Worm (Caenorhabditis elegans) whole organism, young adult: ENCODE data around the gene srd-43.
A peak's percentile ranks its signal among the peaks of the same experiment; 100 is the strongest.

Source experiments
- B0336.3 ChIP-seq: fragments of 200-800 bp; sonication (Bioruptor generic); IDR thresholded peaks from 2 replicates; pipeline ENCODE4 v1.3.6; 2022; ENCODE audit warnings: missing genetic modification characterization, missing compliant biosample characterization
- C06A6.2 ChIP-seq: fragments of 200-800 bp; sonication (Bioruptor generic); conservative IDR thresholded peaks from 2 replicates; pipeline ENCODE4 v1.3.6; 2022; ENCODE audit warnings: missing genetic modification characterization, missing compliant biosample characterization
- D2030.7 ChIP-seq: fragments of 200-800 bp; sonication (Bioruptor generic); IDR thresholded peaks from 2 replicates; pipeline ENCODE4 v1.3.6; 2022; ENCODE audit warnings: missing genetic modification reagents, missing genetic modification characterization, missing compliant biosample characterization
- F23B12.7 ChIP-seq: sonication (generic microtip); optimal IDR thresholded peaks from 2 replicates; lab custom pipeline; 2017; ENCODE audit warnings: missing genetic modification characterization, mild to moderate bottlenecking, missing compliant biosample characterization, antibody characterized with exemption, moderate library complexity; ENCODE audit not compliant: insufficient read depth
- F33H1.4 ChIP-seq: fragments of 200-800 bp; sonication (Bioruptor generic); IDR thresholded peaks from 2 replicates; pipeline ENCODE4 v1.3.6; 2022; ENCODE audit warnings: missing genetic modification reagents, missing genetic modification characterization, missing compliant biosample characterization
- F55B11.4 ChIP-seq: sonication (generic microtip); optimal IDR thresholded peaks from 2 replicates; lab custom pipeline; 2016; ENCODE audit warnings: missing compliant biosample characterization, missing genetic modification characterization, borderline replicate concordance; ENCODE audit not compliant: insufficient read depth
- F57C9.4 ChIP-seq: sonication (generic microtip); optimal IDR thresholded peaks from 2 replicates; lab custom pipeline; 2017; ENCODE audit warnings: mild to moderate bottlenecking, missing genetic modification characterization, missing compliant biosample characterization
- K12H6.12 ChIP-seq: fragments of 200-800 bp; sonication (Bioruptor generic); optimal IDR thresholded peaks from 2 replicates; lab custom pipeline; 2018; ENCODE audit warnings: mild to moderate bottlenecking, missing genetic modification characterization, missing compliant biosample characterization
- Y53G8AR.9 ChIP-seq: fragments of 200-800 bp; sonication (Bioruptor generic); conservative IDR thresholded peaks from 2 replicates; pipeline ENCODE4 v1.3.6; 2022; ENCODE audit warnings: missing genetic modification reagents, missing genetic modification characterization, missing compliant biosample characterization
- Y95B8A.8 ChIP-seq: fragments of 200-800 bp; sonication (Bioruptor generic); IDR thresholded peaks from 2 replicates; pipeline ENCODE4 v1.3.6; 2022; ENCODE audit warnings: missing genetic modification reagents, missing genetic modification characterization, missing compliant biosample characterization
- attf-3 ChIP-seq: fragments of 200-800 bp; sonication (Bioruptor generic); conservative IDR thresholded peaks from 2 replicates; pipeline ENCODE4 v1.3.6; 2022; ENCODE audit warnings: missing genetic modification reagents, missing genetic modification characterization, missing compliant biosample characterization
- attf-6 ChIP-seq: fragments of 200-800 bp; sonication (Bioruptor generic); IDR thresholded peaks from 2 replicates; pipeline ENCODE4 v1.3.6; 2022; ENCODE audit warnings: missing genetic modification reagents, missing genetic modification characterization, missing compliant biosample characterization
- bed-1 ChIP-seq: fragments of 200-800 bp; sonication (Bioruptor generic); IDR thresholded peaks from 2 replicates; pipeline ENCODE4 v1.3.6; 2022; ENCODE audit warnings: missing genetic modification reagents, missing genetic modification characterization, missing compliant biosample characterization
- cebp-1 ChIP-seq, 2 experiments: fragments of 200-800 bp in 1 of 2; sonication (Bioruptor generic) in 1 of 2; sonication (generic microtip) in 1 of 2; IDR thresholded peaks in 1 of 2; optimal IDR thresholded peaks in 1 of 2; 2 replicates each; pipeline versions ENCODE4 v1.3.6 to Lab custom; 2017 to 2022; ENCODE audit warnings: missing compliant biosample characterization in 2 of 2, missing genetic modification characterization in 2 of 2, mild to moderate bottlenecking in 1 of 2, missing genetic modification reagents in 1 of 2, moderate library complexity in 1 of 2
- ceh-58 ChIP-seq: fragments of 200-800 bp; sonication (Bioruptor generic); IDR thresholded peaks from 2 replicates; pipeline ENCODE4 v1.3.6; 2022; ENCODE audit warnings: missing genetic modification characterization, missing compliant biosample characterization
- die-1 ChIP-seq: sonication (generic microtip); optimal IDR thresholded peaks from 2 replicates; lab custom pipeline; 2016; ENCODE audit warnings: missing genotype, mild to moderate bottlenecking, missing genetic modification characterization, missing compliant biosample characterization
- dpl-1 ChIP-seq: fragments of 150-350 bp; optimal IDR thresholded peaks from 2 replicates; lab custom pipeline; 2014; ENCODE audit warnings: missing biosample characterization, missing genetic modification reagents, missing genetic modification characterization
- egl-44 ChIP-seq: fragments of 200-800 bp; sonication (Bioruptor generic); IDR thresholded peaks from 2 replicates; pipeline ENCODE4 v1.3.6; 2022; ENCODE audit warnings: missing genetic modification reagents, missing genetic modification characterization, missing compliant biosample characterization
- ekl-4 ChIP-seq: fragments of 200-800 bp; sonication (Bioruptor generic); IDR thresholded peaks from 2 replicates; pipeline ENCODE4 v1.3.6; 2022; ENCODE audit warnings: missing genetic modification reagents, missing genetic modification characterization, missing compliant biosample characterization
- fkh-3 ChIP-seq: sonication (generic microtip); optimal IDR thresholded peaks from 2 replicates; lab custom pipeline; 2016; ENCODE audit warnings: mild to moderate bottlenecking, missing genetic modification characterization, missing compliant biosample characterization
- him-1 ChIP-seq: sonication (generic microtip); optimal IDR thresholded peaks from 2 replicates; lab custom pipeline; 2016; ENCODE audit warnings: missing genotype, missing genetic modification reagents, missing genetic modification characterization, missing compliant biosample characterization
- hlh-12 ChIP-seq: sonication (generic microtip); optimal IDR thresholded peaks from 2 replicates; lab custom pipeline; 2016; ENCODE audit warnings: missing genetic modification characterization, missing compliant biosample characterization
- hmg-1.2 ChIP-seq: fragments of 200-800 bp; sonication (Bioruptor generic); IDR thresholded peaks from 2 replicates; pipeline ENCODE4 v1.3.6; 2022; ENCODE audit warnings: missing genetic modification reagents, missing genetic modification characterization, missing compliant biosample characterization
- hmg-20 ChIP-seq: fragments of 200-800 bp; sonication (Bioruptor generic); IDR thresholded peaks from 2 replicates; pipeline ENCODE4 v1.3.6; 2022; ENCODE audit warnings: missing genetic modification reagents, missing genetic modification characterization, missing compliant biosample characterization
- hsf-1 ChIP-seq: fragments of 200-800 bp; sonication (Bioruptor generic); IDR thresholded peaks from 2 replicates; pipeline ENCODE4 v1.3.6; 2022; ENCODE audit warnings: missing genetic modification reagents, missing genetic modification characterization, missing compliant biosample characterization
- lag-1 ChIP-seq: fragments of 200-800 bp; sonication (Bioruptor generic); IDR thresholded peaks from 2 replicates; pipeline ENCODE4 v1.3.6; 2022; ENCODE audit warnings: missing genetic modification reagents, missing genetic modification characterization, missing compliant biosample characterization
- lin-40 ChIP-seq: sonication (generic microtip); optimal IDR thresholded peaks from 2 replicates; lab custom pipeline; 2016; ENCODE audit warnings: missing genetic modification characterization, mild to moderate bottlenecking, missing compliant biosample characterization, missing genotype, missing genetic modification reagents
- lin-54 ChIP-seq: fragments of 200-800 bp; sonication (Bioruptor generic); optimal IDR thresholded peaks from 2 replicates; lab custom pipeline; 2018; ENCODE audit warnings: mild to moderate bottlenecking, missing genetic modification characterization, missing compliant biosample characterization
- lsy-27 ChIP-seq: sonication (generic microtip); optimal IDR thresholded peaks from 2 replicates; lab custom pipeline; 2017; ENCODE audit warnings: missing genetic modification characterization, mild to moderate bottlenecking, missing compliant biosample characterization, antibody characterized with exemption, missing genotype, borderline replicate concordance; ENCODE audit not compliant: insufficient read depth
- madf-8 ChIP-seq: fragments of 200-800 bp; sonication (Bioruptor generic); conservative IDR thresholded peaks from 2 replicates; pipeline ENCODE4 v1.3.6; 2022; ENCODE audit warnings: missing genetic modification reagents, missing genetic modification characterization, missing compliant biosample characterization
- mes-4 ChIP-seq: sonication (generic microtip); optimal IDR thresholded peaks from 2 replicates; lab custom pipeline; 2016; ENCODE audit warnings: missing genotype, missing genetic modification characterization, missing compliant biosample characterization
- nhr-179 ChIP-seq: sonication (generic microtip); optimal IDR thresholded peaks from 2 replicates; lab custom pipeline; 2016; ENCODE audit warnings: mild to moderate bottlenecking, missing genetic modification characterization, missing compliant biosample characterization
- nhr-27 ChIP-seq: fragments of 200-800 bp; sonication (Bioruptor generic); optimal IDR thresholded peaks from 2 replicates; lab custom pipeline; 2018; ENCODE audit warnings: mild to moderate bottlenecking, missing genetic modification characterization, moderate library complexity, missing compliant biosample characterization
- pbrm-1 ChIP-seq: fragments of 200-800 bp; sonication (Bioruptor generic); IDR thresholded peaks from 2 replicates; pipeline ENCODE4 v1.3.6; 2022; ENCODE audit warnings: missing genetic modification reagents, missing genetic modification characterization, missing compliant biosample characterization
- rcor-1 ChIP-seq: fragments of 200-800 bp; sonication (Bioruptor generic); IDR thresholded peaks from 2 replicates; pipeline ENCODE4 v1.3.6; 2022; ENCODE audit warnings: missing genetic modification reagents, missing genetic modification characterization, missing compliant biosample characterization
- rpc-1 ChIP-seq, 2 experiments: fragments of 150-350 bp in 1 of 2; sonication (generic microtip) in 1 of 2; optimal IDR thresholded peaks; 2 replicates each; lab custom pipeline; 2014 to 2018; ENCODE audit warnings: missing biosample characterization in 1 of 2, missing genetic modification characterization in 1 of 2, missing genetic modification reagents in 1 of 2, missing genotype in 1 of 2
- sdz-38 ChIP-seq: sonication (generic microtip); optimal IDR thresholded peaks from 2 replicates; lab custom pipeline; 2016; ENCODE audit warnings: missing genotype, missing genetic modification characterization, missing compliant biosample characterization
- snpc-1.1 ChIP-seq: sonication (generic microtip); optimal IDR thresholded peaks from 2 replicates; lab custom pipeline; 2017; ENCODE audit warnings: missing genetic modification characterization, mild to moderate bottlenecking, missing compliant biosample characterization, antibody characterized with exemption, moderate library complexity, missing genotype, missing genetic modification reagents; ENCODE audit not compliant: insufficient read depth
- snpc-1.3 ChIP-seq: sonication (generic microtip); optimal IDR thresholded peaks from 2 replicates; lab custom pipeline; 2017; ENCODE audit warnings: missing genetic modification characterization, mild to moderate bottlenecking, missing compliant biosample characterization, antibody characterized with exemption, moderate library complexity, missing genotype, missing genetic modification reagents; ENCODE audit not compliant: insufficient read depth
- somi-1 ChIP-seq: fragments of 200-800 bp; sonication (Bioruptor generic); optimal IDR thresholded peaks from 2 replicates; lab custom pipeline; 2018; ENCODE audit warnings: mild to moderate bottlenecking, missing genetic modification characterization, missing compliant biosample characterization
- tbp1 ChIP-seq: fragments of 200-800 bp; sonication (Bioruptor generic); optimal IDR thresholded peaks from 2 replicates; lab custom pipeline; 2018; ENCODE audit warnings: mild to moderate bottlenecking, missing genetic modification characterization, missing compliant biosample characterization
- tbx-9 ChIP-seq: sonication (generic microtip); optimal IDR thresholded peaks from 2 replicates; lab custom pipeline; 2016; ENCODE audit warnings: borderline replicate concordance, missing genetic modification characterization, inconsistent platforms, missing compliant biosample characterization
- xnd-1 ChIP-seq: sonication (generic microtip); optimal IDR thresholded peaks from 2 replicates; lab custom pipeline; 2016; ENCODE audit warnings: missing genotype, missing genetic modification reagents, missing genetic modification characterization, missing compliant biosample characterization
- zfh-2 ChIP-seq: fragments of 200-800 bp; sonication (Bioruptor generic); conservative IDR thresholded peaks from 2 replicates; pipeline ENCODE4 v1.3.6; 2022; ENCODE audit warnings: missing genetic modification reagents, missing genetic modification characterization, missing compliant biosample characterization
- zim-3 ChIP-seq: sonication (generic microtip); optimal IDR thresholded peaks from 2 replicates; lab custom pipeline; 2017; ENCODE audit warnings: mild to moderate bottlenecking, missing genetic modification characterization, moderate library complexity, missing compliant biosample characterization
- ztf-22 ChIP-seq: fragments of 200-800 bp; sonication (Bioruptor generic); optimal IDR thresholded peaks from 2 replicates; lab custom pipeline; 2018; ENCODE audit warnings: mild to moderate bottlenecking, missing genetic modification characterization, moderate library complexity, missing compliant biosample characterization
- ztf-6 ChIP-seq: fragments of 200-800 bp; sonication (Bioruptor generic); IDR thresholded peaks from 2 replicates; pipeline ENCODE4 v1.3.6; 2022; ENCODE audit warnings: missing genetic modification reagents, missing genetic modification characterization, missing compliant biosample characterization

The srd-43 gene

DNA sequence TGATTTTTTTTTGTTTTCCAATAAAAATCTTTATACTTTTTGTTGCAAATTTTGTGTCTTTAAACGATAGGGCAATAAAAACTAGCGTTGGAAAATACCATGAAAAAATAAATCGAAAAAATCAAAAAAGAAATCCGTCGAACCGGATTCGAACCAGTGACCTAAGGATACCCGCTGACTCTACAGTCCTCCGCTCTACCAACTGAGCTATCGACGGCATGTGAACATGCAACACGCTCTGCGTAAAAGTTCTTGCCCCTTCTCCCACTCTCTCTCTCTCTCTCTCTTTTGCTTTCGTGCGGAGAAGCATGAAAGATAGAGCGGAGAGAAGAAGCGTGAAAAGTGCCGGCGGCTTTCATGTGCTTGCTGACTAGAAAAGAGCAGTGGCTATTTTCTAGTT, 41.1 kb downstream of the srd-43 start (continued):
- peak; percentile 65 for TF ChIP-seq zim-3 (tag; lab: Kevin White, UChicago)
- TF ChIP-seq tbp1 (GFP tag; lab: Kevin White, UChicago): peak; percentile 97
- TF ChIP-seq bed-1 (GFP tag; lab: Robert Waterston, UW): no peak
- no peak for TF ChIP-seq snpc-1.1 (tag; lab: Kevin White, UChicago)
- peak; percentile 41 for TF ChIP-seq hlh-12 (tag; lab: Kevin White, UChicago)
- peak; percentile 67 for TF ChIP-seq mes-4 (tag; lab: Kevin White, UChicago)
- TF ChIP-seq xnd-1 (tag; lab: Kevin White, UChicago): no peak
- 0 out of 2 replicates have a peak, but pooled peaks have one; percentile 14 for TF ChIP-seq lag-1
- TF ChIP-seq rcor-1 (GFP tag; lab: Robert Waterston, UW): peak; percentile 85
- TF ChIP-seq Y95B8A.8 (GFP tag; lab: Robert Waterston, UW): 0 out of 2 replicates have a peak, but pooled peaks have one; percentile 9
- no peak for TF ChIP-seq sdz-38 (tag; lab: Kevin White, UChicago)
- TF ChIP-seq nhr-27 (tag; lab: Kevin White, UChicago): no peak
- TF ChIP-seq B0336.3 (GFP tag; lab: Robert Waterston, UW): no peak
- TF ChIP-seq madf-8 (GFP tag; lab: Robert Waterston, UW): 0 out of 2 replicates have a peak, but pooled peaks have one; percentile 21
- no peak; the same call in 1 of the 2 replicates for TF ChIP-seq cebp-1 (GFP tag; IDR thresholded peaks at IDR 0.05; lab: Robert Waterston, UW)
- TF ChIP-seq cebp-1 (tag; optimal IDR thresholded peaks at IDR 0.05; lab: Kevin White, UChicago): no peak
- TF ChIP-seq Y53G8AR.9 (GFP tag; lab: Robert Waterston, UW): 0 out of 2 replicates have a peak, but pooled peaks have one; percentile 38
- TF ChIP-seq lin-40 (tag; lab: Kevin White, UChicago): peak; percentile 76
- peak; percentile 72 for TF ChIP-seq F23B12.7
- peak; percentile 55 for TF ChIP-seq somi-1
- TF ChIP-seq zfh-2 (GFP tag; lab: Robert Waterston, UW): no peak
- peak; percentile 54; the same call in 1 of the 2 replicates for TF ChIP-seq attf-3 (GFP tag; lab: Robert Waterston, UW)
- no peak for TF ChIP-seq hsf-1 (GFP tag; lab: Robert Waterston, UW)
- peak; percentile 83 for TF ChIP-seq egl-44 (GFP tag; lab: Robert Waterston, UW)
- TF ChIP-seq C06A6.2 (GFP tag; lab: Robert Waterston, UW): no peak
- TF ChIP-seq ekl-4 (GFP tag; lab: Robert Waterston, UW): peak; percentile 82
- no peak for TF ChIP-seq ztf-6 (GFP tag; lab: Robert Waterston, UW)
- TF ChIP-seq dpl-1: no peak
- TF ChIP-seq ceh-58 (GFP tag; lab: Robert Waterston, UW): no peak
- no peak for TF ChIP-seq F57C9.4 (tag; lab: Kevin White, UChicago)
- TF ChIP-seq F33H1.4: no peak
- no peak for TF ChIP-seq ztf-22 (GFP tag; lab: Kevin White, UChicago)
- no peak for TF ChIP-seq lsy-27 (tag; lab: Kevin White, UChicago)
- no peak for TF ChIP-seq snpc-1.3
- TF ChIP-seq D2030.7 (GFP tag; lab: Robert Waterston, UW): peak; percentile 54
- TF ChIP-seq hmg-20 (GFP tag; lab: Robert Waterston, UW): peak; percentile 35; the same call in 1 of the 2 replicates
- TF ChIP-seq nhr-179: no peak
- TF ChIP-seq attf-6 (GFP tag; lab: Robert Waterston, UW): no peak
- TF ChIP-seq fkh-3 (tag; lab: Kevin White, UChicago): peak; percentile 62
- peak; percentile 88 for TF ChIP-seq pbrm-1 (GFP tag; lab: Robert Waterston, UW)
- TF ChIP-seq K12H6.12 (tag; lab: Kevin White, UChicago): peak; percentile 39
- TF ChIP-seq tbx-9: no peak
- TF ChIP-seq him-1 (tag; lab: Kevin White, UChicago): peak; percentile 88
- no peak for TF ChIP-seq lin-54 (GFP tag; lab: Kevin White, UChicago)
- peak; percentile 95 for TF ChIP-seq rpc-1 (optimal IDR thresholded peaks at IDR 0.05; lab: Kevin White, UChicago)
- peak; percentile 93 for TF ChIP-seq rpc-1 (tag; optimal IDR thresholded peaks at IDR 0.05; lab: Kevin White, UChicago)
- no peak for TF ChIP-seq F55B11.4 (tag; lab: Kevin White, UChicago)
- peak; percentile 89 for TF ChIP-seq die-1 (tag; lab: Kevin White, UChicago)
- TF ChIP-seq hmg-1.2: peak; percentile 83
